Worm (Caenorhabditis elegans): ENCODE data around the gene sor-3.
"Not testable (repeated sequence)": the region's sequence is repeated elsewhere in the genome, so short reads cannot be mapped to it uniquely, and the experiment has no call there.

sor-3 gene

DNA sequence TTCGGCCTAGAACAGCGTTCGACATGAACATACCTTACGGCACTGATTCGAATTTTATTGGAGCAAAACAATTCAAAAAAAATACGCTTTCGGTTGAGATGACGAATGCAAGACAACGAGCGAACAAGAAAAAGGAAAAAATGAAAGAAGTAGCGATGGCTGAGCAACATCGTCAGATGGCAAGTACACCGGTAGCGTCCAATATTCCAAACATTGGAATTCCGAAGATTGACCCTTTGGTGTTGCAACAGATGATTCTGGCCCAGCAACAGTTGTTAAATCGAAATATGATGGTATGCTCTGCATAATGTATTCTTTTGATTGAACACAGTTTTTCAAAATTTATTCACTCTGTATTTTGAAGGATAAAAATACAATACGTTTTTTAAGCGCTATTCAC is 20.8 kb upstream of the sor-3 start:
- TF ChIP-seq lsy-2 (tag; optimal IDR thresholded peaks at IDR 0.05): no peak
- no peak for TF ChIP-seq nhr-10 (tag; optimal IDR thresholded peaks at IDR 0.05)
- TF ChIP-seq sem-4 (tag; optimal IDR thresholded peaks at IDR 0.05): no peak

DNA sequence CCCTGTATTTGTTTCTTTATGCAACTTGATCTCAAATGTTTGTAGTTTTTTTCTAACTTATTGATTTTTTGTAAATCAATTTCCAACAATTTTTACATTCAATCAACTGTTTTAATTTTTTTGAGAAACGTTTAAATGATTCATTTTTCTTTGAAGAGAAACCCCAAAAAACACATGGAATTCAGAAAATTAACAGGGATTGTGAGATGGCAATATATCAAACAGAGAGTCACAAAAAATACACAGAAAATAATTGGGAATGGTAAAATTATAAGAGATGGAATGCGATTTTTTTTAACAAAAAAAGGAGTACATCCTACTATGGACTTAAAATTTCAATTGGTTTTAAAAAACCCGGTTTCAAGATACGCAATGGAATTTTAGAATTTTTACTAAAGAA is 19.0 kb upstream of the sor-3 start:
- TF ChIP-seq crh-2 (tag; optimal IDR thresholded peaks at IDR 0.05): no peak
- no peak for TF ChIP-seq ceh-82 (tag; optimal IDR thresholded peaks at IDR 0.05)
- no peak for TF ChIP-seq skn-1 (tag; optimal IDR thresholded peaks at IDR 0.05)
- TF ChIP-seq aly-2 (tag; optimal IDR thresholded peaks at IDR 0.05): no peak
- no peak for TF ChIP-seq nhr-21 (tag; optimal IDR thresholded peaks at IDR 0.05)
- TF ChIP-seq nhr-25 (tag; optimal IDR thresholded peaks at IDR 0.05): no peak
- TF ChIP-seq unc-39 (tag; optimal IDR thresholded peaks at IDR 0.05): no peak
- no peak for TF ChIP-seq nhr-129 (tag; optimal IDR thresholded peaks at IDR 0.05)
- TF ChIP-seq nhr-11 (tag; optimal IDR thresholded peaks at IDR 0.05): no peak
- no peak for TF ChIP-seq lin-11 (tag; optimal IDR thresholded peaks at IDR 0.05)
- no peak for TF ChIP-seq egl-27 (tag; optimal IDR thresholded peaks at IDR 0.05)
- TF ChIP-seq blmp-1 (tag; optimal IDR thresholded peaks at IDR 0.05; ENCODE audit: insufficient read depth): no peak
- TF ChIP-seq nhr-12 (tag; optimal IDR thresholded peaks at IDR 0.05): no peak
- no peak for TF ChIP-seq peb-1 (tag; optimal IDR thresholded peaks at IDR 0.05)
- TF ChIP-seq lin-13 (GFP tag; optimal IDR thresholded peaks at IDR 0.05): no peak
- TF ChIP-seq unc-62 (GFP tag; optimal IDR thresholded peaks at IDR 0.05): no peak
- no peak for TF ChIP-seq dmd-4 (tag; optimal IDR thresholded peaks at IDR 0.05)

DNA sequence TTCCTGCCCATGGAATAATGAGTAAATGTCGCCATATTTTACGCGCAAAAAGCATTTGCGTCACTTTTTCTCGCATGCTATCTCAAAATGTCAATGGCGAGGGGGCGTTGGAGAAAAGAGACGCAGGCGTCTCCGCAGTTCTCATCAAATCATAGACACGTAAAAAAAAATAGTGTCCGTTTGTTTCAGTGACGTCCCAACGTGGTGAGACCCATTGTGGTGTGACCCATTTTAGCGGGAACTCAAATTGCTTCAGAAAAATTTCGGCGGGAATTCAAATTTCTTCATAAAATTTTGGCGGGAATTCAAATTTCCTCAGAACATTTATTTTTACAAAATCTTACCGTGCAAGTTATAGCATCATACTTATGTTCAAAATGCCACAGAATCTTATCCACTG is 9.6 kb upstream of the sor-3 start:
- no peak for TF ChIP-seq zag-1 (tag; optimal IDR thresholded peaks at IDR 0.05)
- peak; percentile 14 for TF ChIP-seq crh-2 (tag; optimal IDR thresholded peaks at IDR 0.05)
- no peak for TF ChIP-seq nhr-6 (tag; optimal IDR thresholded peaks at IDR 0.05)

DNA sequence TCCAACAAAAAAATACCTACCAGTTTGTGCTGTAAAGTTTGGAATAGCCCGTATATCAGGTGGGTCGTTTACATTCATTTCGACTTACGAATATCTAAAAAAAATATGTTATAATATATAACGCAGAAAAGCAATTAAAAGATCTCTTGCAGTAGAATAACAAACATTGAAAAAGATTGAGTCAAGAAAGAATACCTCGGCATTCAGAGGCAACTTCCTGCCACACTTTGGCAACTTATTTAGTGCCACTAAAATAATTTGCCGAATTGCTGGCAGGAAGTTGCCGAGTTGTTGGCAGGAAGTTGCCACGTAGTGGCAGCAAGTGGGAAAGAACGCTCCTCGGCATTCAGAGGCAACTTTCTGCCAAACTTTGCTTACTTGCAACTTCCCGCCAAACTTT is 6.3 kb upstream of the sor-3 start, which contains the start of gene C04E7.3:
Gene C04E7.3, minus strand, starts transcription at position 101 of the 400 bp plus-strand sequence.
- not testable (repeated sequence) for TF ChIP-seq fos-1, nhr-11, alr-1 (tag; optimal IDR thresholded peaks at IDR 0.05)

ce11 chrX:348141-348540 is 5.3 kb upstream of the sor-3 start:
- TF ChIP-seq unc-39 (tag; optimal IDR thresholded peaks at IDR 0.05) (no peak), C34F6.9 (tag; optimal IDR thresholded peaks at IDR 0.05) (peak; percentile 63), zag-1 (tag; optimal IDR thresholded peaks at IDR 0.05) (no peak), ztf-4 (tag; optimal IDR thresholded peaks at IDR 0.05) (no peak), fos-1 (tag; optimal IDR thresholded peaks at IDR 0.05) (no peak), nhr-23 (tag; optimal IDR thresholded peaks at IDR 0.05) (no peak), sma-3 (GFP tag; optimal IDR thresholded peaks at IDR 0.05) (no peak), snpc-4 (tag; optimal IDR thresholded peaks at IDR 0.05) (no peak), ztf-11 (tag; optimal IDR thresholded peaks at IDR 0.05) (no peak), ztf-1 (GFP tag; conservative IDR thresholded peaks at IDR 0.05) (no peak), egl-27 (tag; optimal IDR thresholded peaks at IDR 0.05) (no peak), unc-55 (GFP tag; optimal IDR thresholded peaks at IDR 0.05) (peak; percentile 58), aly-2 (tag; optimal IDR thresholded peaks at IDR 0.05) (no peak), skn-1 (tag; optimal IDR thresholded peaks at IDR 0.05) (no peak), blmp-1 (tag; optimal IDR thresholded peaks at IDR 0.05; ENCODE audit: insufficient read depth) (no peak), mdl-1 (tag; optimal IDR thresholded peaks at IDR 0.05) (peak in 1 of 2 experiments; percentile 60), nhr-129 (tag; optimal IDR thresholded peaks at IDR 0.05) (peak; percentile 46), nhr-6 (tag; optimal IDR thresholded peaks at IDR 0.05) (no peak), nhr-77 (tag; optimal IDR thresholded peaks at IDR 0.05) (no peak), nhr-25 (tag; optimal IDR thresholded peaks at IDR 0.05) (no peak), ama-1 (optimal IDR thresholded peaks at IDR 0.05) (no peak), alr-1 (tag; optimal IDR thresholded peaks at IDR 0.05) (no peak), nhr-21 (tag; optimal IDR thresholded peaks at IDR 0.05) (no peak), lsy-2 (tag; optimal IDR thresholded peaks at IDR 0.05) (peak in 1 of 2 experiments; percentile 40), peb-1 (tag; optimal IDR thresholded peaks at IDR 0.05) (no peak), R02D3.7 (tag; optimal IDR thresholded peaks at IDR 0.05) (no peak), mbf-1 (tag; optimal IDR thresholded peaks at IDR 0.05) (no peak), Y55F3AM.14 (GFP tag; optimal IDR thresholded peaks at IDR 0.05) (no peak), nhr-10 (tag; optimal IDR thresholded peaks at IDR 0.05) (no peak), gmeb-1 (tag; optimal IDR thresholded peaks at IDR 0.05) (no peak), crh-2 (tag; optimal IDR thresholded peaks at IDR 0.05) (peak; percentile 31), F13H6.1 (tag; optimal IDR thresholded peaks at IDR 0.05) (no peak), elt-3 (tag; optimal IDR thresholded peaks at IDR 0.05) (no peak), mab-5 (tag; optimal IDR thresholded peaks at IDR 0.05) (peak; percentile 50), nhr-11 (tag; optimal IDR thresholded peaks at IDR 0.05) (no peak), ZK546.5 (tag; optimal IDR thresholded peaks at IDR 0.05) (no peak), nhr-12 (tag; optimal IDR thresholded peaks at IDR 0.05) (no peak), ceh-16 (tag; optimal IDR thresholded peaks at IDR 0.05) (no peak), lin-39 (tag; optimal IDR thresholded peaks at IDR 0.05) (no peak)
